Worm (Caenorhabditis elegans) whole organism, L4/young adult: ENCODE results near the gene C54E4.5.

Experiments used
- W03F9.2 ChIP-seq: fragments of 150-350 bp; optimal IDR thresholded peaks from 2 replicates; lab custom pipeline; 2014; ENCODE audit warnings: missing biosample characterization, missing genetic modification characterization
- him-1 ChIP-seq: sonication (generic microtip); optimal IDR thresholded peaks from 2 replicates; lab custom pipeline; 2016; ENCODE audit warnings: missing genotype, missing genetic modification reagents, missing genetic modification characterization, missing compliant biosample characterization

- TF ChIP-seq him-1 (tag; lab: Kevin White, UChicago) (no peak), W03F9.2 (tag; lab: Kevin White, UChicago) (no peak)
Measured at ce11 chrIV:2122488-2122887, 26.6 kb downstream of the C54E4.5 start, which contains the start of gene glb-7.
